Worm (Caenorhabditis elegans) whole organism, L2 larva: Measurements from ENCODE around the gene R09E10.2.

ENCODE experiments used
- C34F6.9 ChIP-seq: fragments of 150-350 bp; optimal IDR thresholded peaks from 2 replicates; lab custom pipeline; 2014; ENCODE audit warnings: missing biosample characterization, missing genetic modification characterization
- Y55F3AM.14 ChIP-seq: fragments of 200-800 bp; sonication (Bioruptor generic); optimal IDR thresholded peaks from 2 replicates; lab custom pipeline; 2018; ENCODE audit warnings: mild to moderate bottlenecking, missing genetic modification characterization, missing compliant biosample characterization
- ZK546.5 ChIP-seq: sonication (generic microtip); optimal IDR thresholded peaks from 2 replicates; lab custom pipeline; 2017; ENCODE audit warnings: missing biosample characterization, missing genetic modification characterization
- alr-1 ChIP-seq: fragments of 150-350 bp; optimal IDR thresholded peaks from 2 replicates; lab custom pipeline; 2014; ENCODE audit warnings: missing biosample characterization, missing genetic modification characterization
- aly-2 ChIP-seq: fragments of 150-350 bp; optimal IDR thresholded peaks from 2 replicates; lab custom pipeline; 2014; ENCODE audit warnings: missing biosample characterization, missing genetic modification characterization
- ama-1 ChIP-seq: fragments of 150-350 bp; optimal IDR thresholded peaks from 2 replicates; lab custom pipeline; 2018; ENCODE audit warnings: inconsistent platforms
- ceh-82 ChIP-seq: fragments of 150-350 bp; optimal IDR thresholded peaks from 2 replicates; lab custom pipeline; 2014; ENCODE audit warnings: missing biosample characterization, missing genetic modification characterization
- crh-2 ChIP-seq: sonication (generic microtip); optimal IDR thresholded peaks from 2 replicates; lab custom pipeline; 2017; ENCODE audit warnings: missing biosample characterization, missing genetic modification characterization
- egl-27 ChIP-seq: sonication (generic microtip); optimal IDR thresholded peaks from 3 replicates; lab custom pipeline; 2017; ENCODE audit warnings: missing biosample characterization, missing genetic modification reagents, missing genetic modification characterization
- elt-1 ChIP-seq: fragments of 150-350 bp; optimal IDR thresholded peaks from 2 replicates; lab custom pipeline; 2014; ENCODE audit warnings: missing biosample characterization, missing genetic modification characterization
- elt-3 ChIP-seq: sonication (generic microtip); optimal IDR thresholded peaks from 2 replicates; lab custom pipeline; 2017; ENCODE audit warnings: missing biosample characterization, missing genetic modification characterization
- gmeb-1 ChIP-seq: fragments of 150-350 bp; optimal IDR thresholded peaks from 2 replicates; lab custom pipeline; 2014; ENCODE audit warnings: missing biosample characterization, missing genetic modification characterization
- lin-11 ChIP-seq: fragments of 150-350 bp; sonication (generic microtip); optimal IDR thresholded peaks from 2 replicates; lab custom pipeline; 2014; ENCODE audit warnings: missing biosample characterization, missing genetic modification characterization, inconsistent platforms, mixed read lengths
- lin-13 ChIP-seq: fragments of 150-350 bp; optimal IDR thresholded peaks from 2 replicates; lab custom pipeline; 2014; ENCODE audit warnings: missing biosample characterization, missing genetic modification reagents, missing genetic modification characterization
- lin-39 ChIP-seq: fragments of 150-350 bp; optimal IDR thresholded peaks from 2 replicates; lab custom pipeline; 2014; ENCODE audit warnings: missing biosample characterization, missing genetic modification reagents, missing genetic modification characterization
- lsy-2 ChIP-seq, 2 experiments: fragments of 150-350 bp in 1 of 2; sonication (generic microtip) in 1 of 2; optimal IDR thresholded peaks; 2 replicates each; lab custom pipeline; 2014 to 2017; ENCODE audit warnings: missing biosample characterization in 2 of 2, missing genetic modification characterization in 2 of 2
- mab-5 ChIP-seq: fragments of 150-350 bp; optimal IDR thresholded peaks from 2 replicates; lab custom pipeline; 2014; ENCODE audit warnings: missing biosample characterization, missing genetic modification characterization
- mdl-1 ChIP-seq, 2 experiments: fragments of 150-350 bp in 1 of 2; sonication (generic microtip) in 1 of 2; optimal IDR thresholded peaks; 2 replicates each; lab custom pipeline; 2017; ENCODE audit warnings: missing biosample characterization in 2 of 2, missing genetic modification characterization in 2 of 2
- nhr-10 ChIP-seq: sonication (generic microtip); optimal IDR thresholded peaks from 2 replicates; lab custom pipeline; 2017; ENCODE audit warnings: missing biosample characterization, missing genetic modification characterization
- nhr-12 ChIP-seq: fragments of 150-350 bp; optimal IDR thresholded peaks from 2 replicates; lab custom pipeline; 2014; ENCODE audit warnings: missing biosample characterization, missing genetic modification characterization
- nhr-129 ChIP-seq: fragments of 150-350 bp; optimal IDR thresholded peaks from 2 replicates; lab custom pipeline; 2014; ENCODE audit warnings: missing biosample characterization, missing genetic modification characterization
- nhr-23 ChIP-seq: fragments of 150-350 bp; optimal IDR thresholded peaks from 2 replicates; lab custom pipeline; 2014; ENCODE audit warnings: missing biosample characterization, missing genetic modification reagents, missing genetic modification characterization
- nhr-25 ChIP-seq: fragments of 150-350 bp; sonication (generic microtip); optimal IDR thresholded peaks from 3 replicates; lab custom pipeline; 2014; ENCODE audit warnings: missing biosample characterization, missing genetic modification characterization
- nhr-6 ChIP-seq: fragments of 150-350 bp; optimal IDR thresholded peaks from 2 replicates; lab custom pipeline; 2014; ENCODE audit warnings: missing biosample characterization, missing genetic modification characterization
- peb-1 ChIP-seq: fragments of 150-350 bp; optimal IDR thresholded peaks from 2 replicates; lab custom pipeline; 2014; ENCODE audit warnings: missing biosample characterization, missing genetic modification characterization
- sem-4 ChIP-seq: fragments of 150-350 bp; optimal IDR thresholded peaks from 2 replicates; lab custom pipeline; 2014; ENCODE audit warnings: missing biosample characterization, missing genetic modification reagents, missing genetic modification characterization
- sma-3 ChIP-seq: sonication (generic microtip); optimal IDR thresholded peaks from 2 replicates; lab custom pipeline; 2016; ENCODE audit warnings: missing genetic modification reagents, missing genetic modification characterization, missing compliant biosample characterization
- snpc-4 ChIP-seq: fragments of 150-350 bp; optimal IDR thresholded peaks from 2 replicates; lab custom pipeline; 2014; ENCODE audit warnings: missing biosample characterization, missing genetic modification characterization
- unc-39 ChIP-seq: fragments of 150-350 bp; optimal IDR thresholded peaks from 2 replicates; lab custom pipeline; 2014; ENCODE audit warnings: missing biosample characterization, missing genetic modification characterization
- unc-55 ChIP-seq: fragments of 150-350 bp; sonication (generic microtip); optimal IDR thresholded peaks from 3 replicates; lab custom pipeline; 2014; ENCODE audit warnings: missing biosample characterization, missing genetic modification reagents, missing genetic modification characterization
- unc-62 ChIP-seq: fragments of 150-350 bp; optimal IDR thresholded peaks from 2 replicates; lab custom pipeline; 2014; ENCODE audit warnings: missing biosample characterization, missing genetic modification reagents, missing genetic modification characterization
- zag-1 ChIP-seq: fragments of 150-350 bp; optimal IDR thresholded peaks from 2 replicates; lab custom pipeline; 2014; ENCODE audit warnings: missing biosample characterization, missing genetic modification characterization
- ztf-11 ChIP-seq: sonication (generic microtip); optimal IDR thresholded peaks from 2 replicates; lab custom pipeline; 2017; ENCODE audit warnings: missing biosample characterization, missing genetic modification characterization
- ztf-4 ChIP-seq: fragments of 150-350 bp; optimal IDR thresholded peaks from 2 replicates; lab custom pipeline; 2014; ENCODE audit warnings: missing biosample characterization, missing genetic modification characterization

The R09E10.2 gene

ce11 chrIV:10311115-10311514, 7.0 kb downstream of the R09E10.2 start:
- TF ChIP-seq lin-39 (no peak), unc-39 (no peak), Y55F3AM.14 (GFP tag; lab: Kevin White, UChicago) (no peak), lsy-2 (tag; optimal IDR thresholded peaks at IDR 0.05; lab: Kevin White, UChicago) (no peak)

- TF ChIP-seq zag-1 (tag; lab: Kevin White, UChicago) (no peak), lin-11 (tag; lab: Kevin White, UChicago) (no peak), crh-2 (tag; lab: Kevin White, UChicago) (no peak), nhr-6 (no peak), ceh-82 (no peak), mab-5 (no peak), aly-2 (tag; lab: Kevin White, UChicago) (no peak), ztf-4 (tag; lab: Kevin White, UChicago) (no peak), sma-3 (GFP tag; lab: Kevin White, UChicago) (no peak), unc-39 (no peak), unc-55 (no peak), unc-62 (GFP tag; lab: Kevin White, UChicago) (no peak), ZK546.5 (no peak), nhr-12 (tag; lab: Kevin White, UChicago) (no peak), mdl-1 (tag; optimal IDR thresholded peaks at IDR 0.05; lab: Kevin White, UChicago) (no peak), ama-1 (lab: Kevin White, UChicago) (no peak), elt-1 (no peak), alr-1 (tag; lab: Kevin White, UChicago) (no peak)
- TF ChIP-seq, all 48 proteins: peak for 0
These were observed 7.8 kb downstream of the R09E10.2 start, which contains the start of gene R09E10.8 for ce11 chrIV:10310329-10310728. TSS of gene R09E10.8 (minus strand) at chrIV:10310429.

ce11 chrIV:10304383-10304782, 13.7 kb downstream of the R09E10.2 start:
- TF ChIP-seq sma-3 (GFP tag; lab: Kevin White, UChicago) (no peak), ama-1 (lab: Kevin White, UChicago) (no peak), snpc-4 (tag; lab: Kevin White, UChicago) (no peak), unc-55 (no peak), zag-1 (tag; lab: Kevin White, UChicago) (no peak), lin-13 (GFP tag; lab: Kevin White, UChicago) (no peak), C34F6.9 (tag; lab: Kevin White, UChicago) (no peak), nhr-129 (tag; lab: Kevin White, UChicago) (no peak), sem-4 (no peak), nhr-6 (no peak), ztf-4 (tag; lab: Kevin White, UChicago) (no peak), peb-1 (tag; lab: Kevin White, UChicago) (no peak), egl-27 (no peak), gmeb-1 (no peak), alr-1 (tag; lab: Kevin White, UChicago) (no peak), crh-2 (tag; lab: Kevin White, UChicago) (no peak)

ce11 chrIV:10302203-10302602, 15.9 kb downstream of the R09E10.2 start, which contains the start of gene R09E10.5:
TSS of gene R09E10.5 (minus strand) at chrIV:10302303.
- TF ChIP-seq zag-1 (tag; lab: Kevin White, UChicago) (no peak), nhr-10 (tag; lab: Kevin White, UChicago) (no peak), nhr-23 (tag; lab: Kevin White, UChicago) (no peak), egl-27 (no peak), C34F6.9 (tag; lab: Kevin White, UChicago) (no peak), gmeb-1 (no peak), Y55F3AM.14 (GFP tag; lab: Kevin White, UChicago) (no peak), elt-3 (no peak), nhr-25 (tag; lab: Kevin White, UChicago) (no peak), lin-39 (no peak), ztf-11 (tag; lab: Kevin White, UChicago) (no peak), sem-4 (no peak), mdl-1 (tag; optimal IDR thresholded peaks at IDR 0.05; lab: Kevin White, UChicago) (no peak), unc-62 (GFP tag; lab: Kevin White, UChicago) (no peak)

ce11 chrIV:10296036-10296435, 22.1 kb downstream of the R09E10.2 start:
- TF ChIP-seq sma-3 (GFP tag; lab: Kevin White, UChicago), result no peak
